Fruit fly (Drosophila melanogaster): Measurements from ENCODE around the gene CG8892.

- TF ChIP-seq cnc (optimal IDR thresholded peaks at IDR 0.05) (no peak), Hr96 (GFP tag; optimal IDR thresholded peaks at IDR 0.05) (peak; percentile 36), CG1620 (GFP tag; optimal IDR thresholded peaks at IDR 0.05) (no peak), kay (GFP tag; ENCODE audit: borderline replicate concordance) (peak; percentile 97)
Measured at dm6 chr2L:5002711-5003402, 21.5 kb upstream of the CG8892 start.

Data from whole organism, adult.